Worm (Caenorhabditis elegans): ENCODE results near the gene C35B1.3.

The C35B1.3 gene

ce11 chrIV:4042274-4042673 is 38.7 kb upstream of the C35B1.3 start, which contains the start of gene cdc-73 (continued):
- TF ChIP-seq ceh-90 (tag; optimal IDR thresholded peaks at IDR 0.05): peak; percentile 87
- peak; percentile 59 to 60 for TF ChIP-seq lsy-2 (tag; optimal IDR thresholded peaks at IDR 0.05)
- no peak for TF ChIP-seq pqm-1 (tag; optimal IDR thresholded peaks at IDR 0.05)
- peak; percentile 34 for TF ChIP-seq isw-1 (GFP tag; IDR thresholded peaks at IDR 0.05)
- 0 out of 2 replicates have a peak, but pooled peaks have one; percentile 21 for TF ChIP-seq mab-9 (GFP tag; IDR thresholded peaks at IDR 0.05)
- peak; percentile 64 for TF ChIP-seq mep-1 (tag; optimal IDR thresholded peaks at IDR 0.05)
- no peak for TF ChIP-seq lin-14 (GFP tag; optimal IDR thresholded peaks at IDR 0.05)
- no peak for TF ChIP-seq mdl-1 (tag; optimal IDR thresholded peaks at IDR 0.05)
- TF ChIP-seq nhr-20 (tag; optimal IDR thresholded peaks at IDR 0.05): peak; percentile 18
- TF ChIP-seq blmp-1 (tag; optimal IDR thresholded peaks at IDR 0.05): no peak
- TF ChIP-seq lin-35 (GFP tag; optimal IDR thresholded peaks at IDR 0.05): peak; percentile 94
- no peak for TF ChIP-seq jun-1 (tag; optimal IDR thresholded peaks at IDR 0.05)
- no peak for TF ChIP-seq snpc-4 (tag; optimal IDR thresholded peaks at IDR 0.05)
- TF ChIP-seq tbx-2 (tag; optimal IDR thresholded peaks at IDR 0.05): peak; percentile 72
- peak; percentile 7 for TF ChIP-seq C16A3.4 (tag; optimal IDR thresholded peaks at IDR 0.05)
- peak; percentile 53 for TF ChIP-seq fkh-4 (tag; optimal IDR thresholded peaks at IDR 0.05; ENCODE audit: borderline replicate concordance)
- TF ChIP-seq egl-13 (tag; optimal IDR thresholded peaks at IDR 0.05): peak; percentile 26
- TF ChIP-seq aly-2 (tag; optimal IDR thresholded peaks at IDR 0.05): no peak
- TF ChIP-seq ces-1 (GFP tag; optimal IDR thresholded peaks at IDR 0.05): no peak
- TF ChIP-seq hlh-4 (tag; optimal IDR thresholded peaks at IDR 0.05): no peak
- peak; percentile 93 to 94 for TF ChIP-seq efl-1 (optimal IDR thresholded peaks at IDR 0.05)
- TF ChIP-seq efl-1 (GFP tag; optimal IDR thresholded peaks at IDR 0.05 in 1 of 2): peak; percentile 92 to 99
- TF ChIP-seq ceh-8 (GFP tag; optimal IDR thresholded peaks at IDR 0.05): no peak
- no peak for TF ChIP-seq hpl-2 (GFP tag; optimal IDR thresholded peaks at IDR 0.05)
- TF ChIP-seq ceh-82 (tag; optimal IDR thresholded peaks at IDR 0.05): peak; percentile 22 to 58 (median 25)
- TF ChIP-seq nhr-84 (tag; optimal IDR thresholded peaks at IDR 0.05): no peak
- TF ChIP-seq zip-4 (GFP tag; optimal IDR thresholded peaks at IDR 0.05): no peak
- TF ChIP-seq lin-13 (GFP tag; optimal IDR thresholded peaks at IDR 0.05): peak; percentile 1
- peak; percentile 29 for TF ChIP-seq unc-86 (tag; optimal IDR thresholded peaks at IDR 0.05)
- peak; percentile 73 for TF ChIP-seq nhr-47 (tag; optimal IDR thresholded peaks at IDR 0.05)
- no peak for TF ChIP-seq Y116A8C.19 (tag; optimal IDR thresholded peaks at IDR 0.05; ENCODE audit: borderline replicate concordance)
- peak; percentile 33 for TF ChIP-seq nhr-85 (tag)
- TF ChIP-seq ztf-11 (tag; optimal IDR thresholded peaks at IDR 0.05): peak in 1 of 2 experiments; percentile 63
- TF ChIP-seq mef-2 (tag; optimal IDR thresholded peaks at IDR 0.05): no peak
- TF ChIP-seq swsn-7 (tag; optimal IDR thresholded peaks at IDR 0.05): peak; percentile 52

DNA sequence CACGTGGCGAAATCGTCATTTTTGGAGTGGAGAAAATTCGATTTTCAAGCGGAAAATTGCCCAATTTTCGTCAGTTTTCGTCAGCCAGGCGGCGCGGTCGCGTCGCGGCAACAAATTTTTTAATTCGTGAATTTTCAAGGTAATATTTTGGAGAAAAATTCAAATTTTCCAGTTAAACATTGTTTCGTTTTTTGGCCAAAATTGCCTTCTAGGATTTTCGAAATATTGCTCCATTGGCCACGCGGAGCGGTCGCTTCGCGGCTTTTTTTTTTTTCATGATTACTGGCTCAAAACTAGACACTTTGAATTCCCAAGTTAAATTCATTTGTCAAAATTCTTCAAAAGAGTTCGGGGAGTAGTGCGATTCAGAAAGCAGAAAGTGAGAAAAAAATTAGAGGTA is 33.3 kb upstream of the C35B1.3 start:
- TF ChIP-seq nhr-85 (tag): peak; percentile 3
- no peak for TF ChIP-seq pag-3 (tag; optimal IDR thresholded peaks at IDR 0.05; ENCODE audit: borderline replicate concordance, insufficient read depth)
- no peak for TF ChIP-seq efl-1 (optimal IDR thresholded peaks at IDR 0.05)
- TF ChIP-seq efl-1 (GFP tag; optimal IDR thresholded peaks at IDR 0.05 in 1 of 2): peak in 1 of 2 experiments; percentile 13

- TF ChIP-seq egl-13 (tag; optimal IDR thresholded peaks at IDR 0.05) (peak; percentile 98), ets-5 (GFP tag; IDR thresholded peaks at IDR 0.05) (no peak), C04F5.9 (tag; optimal IDR thresholded peaks at IDR 0.05) (peak; percentile 94), egl-27 (tag; optimal IDR thresholded peaks at IDR 0.05) (peak in 1 of 2 experiments; percentile 24), lin-13 (GFP tag; optimal IDR thresholded peaks at IDR 0.05) (peak; percentile 92), mef-2 (tag; optimal IDR thresholded peaks at IDR 0.05) (peak; percentile 46), pqm-1 (tag; optimal IDR thresholded peaks at IDR 0.05) (no peak), fkh-8 (tag; optimal IDR thresholded peaks at IDR 0.05) (peak; percentile 97), swsn-7 (tag; optimal IDR thresholded peaks at IDR 0.05) (peak; percentile 98), snpc-4 (tag; optimal IDR thresholded peaks at IDR 0.05) (peak; percentile 92), lir-3 (tag; optimal IDR thresholded peaks at IDR 0.05; ENCODE audit: poor library complexity) (no peak), aha-1 (tag; optimal IDR thresholded peaks at IDR 0.05) (peak; percentile 39), nhr-84 (tag; optimal IDR thresholded peaks at IDR 0.05) (no peak), nhr-71 (tag; optimal IDR thresholded peaks at IDR 0.05) (peak; percentile 99), hpl-2 (GFP tag; optimal IDR thresholded peaks at IDR 0.05) (peak; percentile 89), isw-1 (GFP tag; IDR thresholded peaks at IDR 0.05) (peak; percentile 98), lin-39 (tag; optimal IDR thresholded peaks at IDR 0.05) (peak; percentile 90), nhr-90 (tag; optimal IDR thresholded peaks at IDR 0.05; ENCODE audit: poor library complexity) (peak; percentile 98), efl-3 (GFP tag; optimal IDR thresholded peaks at IDR 0.05) (peak; percentile 100), lsy-2 (tag; optimal IDR thresholded peaks at IDR 0.05) (peak; percentile 95 to 96), nhr-77 (tag; optimal IDR thresholded peaks at IDR 0.05) (peak; percentile 80), zip-4 (GFP tag; optimal IDR thresholded peaks at IDR 0.05) (peak; percentile 94), tlp-1 (tag; optimal IDR thresholded peaks at IDR 0.05) (no peak)
These were observed 31.5 kb upstream of the C35B1.3 start, which contains the start of gene pcn-1 for ce11 chrIV:4049398-4049998. pcn-1 (minus strand) TSS chrIV:4049448.
